Worm (Caenorhabditis elegans) whole organism, early embryonic: ENCODE measurements around the gene F47E1.2.

Source experiments
- B0310.2 ChIP-seq: sonication (generic microtip); optimal IDR thresholded peaks from 2 replicates; lab custom pipeline; 2016; ENCODE audit warnings: mild to moderate bottlenecking, missing genetic modification characterization, missing compliant biosample characterization
- aly-1 ChIP-seq: sonication (generic microtip); optimal IDR thresholded peaks from 2 replicates; lab custom pipeline; 2016; ENCODE audit warnings: missing genetic modification characterization, missing compliant biosample characterization
- ama-1 ChIP-seq: fragments of 150-350 bp; optimal IDR thresholded peaks from 2 replicates; lab custom pipeline; 2014
- ceh-13 ChIP-seq: fragments of 200-800 bp; sonication (Bioruptor generic); optimal IDR thresholded peaks from 2 replicates; lab custom pipeline; 2018; ENCODE audit warnings: mild to moderate bottlenecking, missing genetic modification characterization, missing compliant biosample characterization
- hmbx-1 ChIP-seq: sonication (generic microtip); optimal IDR thresholded peaks from 2 replicates; lab custom pipeline; 2016; ENCODE audit warnings: mild to moderate bottlenecking, missing genetic modification characterization, missing compliant biosample characterization
- scrt-1 ChIP-seq: fragments of 200-800 bp; sonication (Bioruptor generic); IDR thresholded peaks from 2 replicates; pipeline ENCODE4 v1.3.6; 2022; ENCODE audit warnings: missing genetic modification characterization, missing compliant biosample characterization
- sea-1 ChIP-seq: fragments of 200-800 bp; sonication (Bioruptor generic); conservative IDR thresholded peaks from 2 replicates; pipeline ENCODE4 v1.3.6; 2022; ENCODE audit warnings: missing genetic modification characterization, missing compliant biosample characterization
- tbx-11 ChIP-seq: fragments of 200-800 bp; sonication (Bioruptor generic); IDR thresholded peaks from 2 replicates; pipeline ENCODE4 v1.3.6; 2022; ENCODE audit warnings: missing genetic modification characterization, missing compliant biosample characterization
- tbx-37 ChIP-seq: fragments of 200-800 bp; sonication (Bioruptor generic); conservative IDR thresholded peaks from 2 replicates; pipeline ENCODE4 v1.3.6; 2022; ENCODE audit warnings: missing genetic modification reagents, missing genetic modification characterization, missing compliant biosample characterization

ce11 chrX:9027304-9027703 lies 30.1 kb upstream of the F47E1.2 start, which contains the start of gene T25B6.3:
- TF ChIP-seq scrt-1 (GFP tag; lab: Robert Waterston, UW) (no peak), tbx-37 (no peak), aly-1 (no peak), ama-1 (lab: Kevin White, UChicago) (no peak), hmbx-1 (tag; lab: Kevin White, UChicago) (no peak), ceh-13 (GFP tag; lab: Kevin White, UChicago) (no peak), sea-1 (GFP tag; lab: Robert Waterston, UW) (no peak), tbx-11 (GFP tag; lab: Robert Waterston, UW) (no peak), B0310.2 (tag; lab: Kevin White, UChicago) (no peak)
